Fruit fly (Drosophila melanogaster): Measurements from ENCODE around the gene CG9917.
A peak's percentile ranks its signal among the peaks of the same experiment; 100 is the strongest.

The CG9917 gene

dm6 chrX:16333434-16334141 lies 10.6 kb upstream of the CG9917 start, which contains the start of the genes CG9921 and Dsp1 (continued):
- no peak for TF ChIP-seq HLH4C (GFP tag; IDR thresholded peaks at IDR 0.05; ENCODE audit: partially characterized antibody)
- TF ChIP-seq Hand (GFP tag; optimal IDR thresholded peaks at IDR 0.05) = peak; percentile 18
- no peak for TF ChIP-seq B-H1 (GFP tag; IDR thresholded peaks at IDR 0.05)
- TF ChIP-seq CG3407 (GFP tag; optimal IDR thresholded peaks at IDR 0.05) = no peak
- peak; percentile 26 for TF ChIP-seq sug (tag; optimal IDR thresholded peaks at IDR 0.05)
- TF ChIP-seq lmd (GFP tag; IDR thresholded peaks at IDR 0.05) = no peak
- TF ChIP-seq wdn (GFP tag; IDR thresholded peaks at IDR 0.05) = peak; percentile 26; the same call in 1 of the 2 replicates
- TF ChIP-seq CG1233 (GFP tag; optimal IDR thresholded peaks at IDR 0.05) = no peak
- TF ChIP-seq Jarid2 (GFP tag; optimal IDR thresholded peaks at IDR 0.05) = no peak
- no peak for TF ChIP-seq Dip3 (GFP tag; optimal IDR thresholded peaks at IDR 0.05)
- no peak for TF ChIP-seq CG10209 (GFP tag; optimal IDR thresholded peaks at IDR 0.05)
- peak; percentile 44 for TF ChIP-seq Atf6 (GFP tag; IDR thresholded peaks at IDR 0.05)
- TF ChIP-seq CG8924 (tag; optimal IDR thresholded peaks at IDR 0.05) = peak; percentile 45
- no peak for TF ChIP-seq row (GFP tag; IDR thresholded peaks at IDR 0.05)
- no peak for TF ChIP-seq eyg (GFP tag; optimal IDR thresholded peaks at IDR 0.05)
- TF ChIP-seq dimm (GFP tag; IDR thresholded peaks at IDR 0.05) = no peak
- TF ChIP-seq CG10321 (GFP tag; IDR thresholded peaks at IDR 0.05) = no peak
- no peak for TF ChIP-seq CG11560 (tag; IDR thresholded peaks at IDR 0.05)
- TF ChIP-seq Sox102F (GFP tag; optimal IDR thresholded peaks at IDR 0.05) = no peak
- TF ChIP-seq CG12219 (GFP tag; optimal IDR thresholded peaks at IDR 0.05) = no peak
- no peak for TF ChIP-seq D19B (GFP tag; optimal IDR thresholded peaks at IDR 0.05)
- no peak for TF ChIP-seq Rx (GFP tag; IDR thresholded peaks at IDR 0.05)
- TF ChIP-seq Atf3 (GFP tag; optimal IDR thresholded peaks at IDR 0.05) = no peak
- no peak for TF ChIP-seq ttk (GFP tag; IDR thresholded peaks at IDR 0.05)
- TF ChIP-seq Drgx (GFP tag; IDR thresholded peaks at IDR 0.05) = peak; percentile 8; the same call in 1 of the 2 replicates
- no peak for TF ChIP-seq Optix (GFP tag; IDR thresholded peaks at IDR 0.05)
- TF ChIP-seq emc (GFP tag; optimal IDR thresholded peaks at IDR 0.05) = no peak
- TF ChIP-seq CG5180 (GFP tag; optimal IDR thresholded peaks at IDR 0.05) = no peak
- no peak for TF ChIP-seq CG11093 (GFP tag; IDR thresholded peaks at IDR 0.05)
- TF ChIP-seq CG13424 (tag; optimal IDR thresholded peaks at IDR 0.05) = no peak
- no peak for TF ChIP-seq pzg (GFP tag; optimal IDR thresholded peaks at IDR 0.05)
- TF ChIP-seq CG17361 (GFP tag; IDR thresholded peaks at IDR 0.05) = no peak
- TF ChIP-seq gro (GFP tag; optimal IDR thresholded peaks at IDR 0.05) = no peak
- peak in 1 of 3 experiments; percentile 44 for TF ChIP-seq lola (GFP tag; optimal IDR thresholded peaks at IDR 0.05)
- TF ChIP-seq Neu2 (GFP tag; optimal IDR thresholded peaks at IDR 0.05; ENCODE audit: borderline replicate concordance) = no peak
- no peak for TF ChIP-seq Eip74EF (GFP tag; optimal IDR thresholded peaks at IDR 0.05)
- no peak for TF ChIP-seq CG17328 (GFP tag; IDR thresholded peaks at IDR 0.05)
- no peak for TF ChIP-seq CG17912 (GFP tag; optimal IDR thresholded peaks at IDR 0.05)
- TF ChIP-seq bab2 (GFP tag; optimal IDR thresholded peaks at IDR 0.05) = no peak
- no peak for TF ChIP-seq CG4854 (GFP tag; optimal IDR thresholded peaks at IDR 0.05)
- peak; percentile 28 for TF ChIP-seq MESR4 (GFP tag; optimal IDR thresholded peaks at IDR 0.05)
- no peak for TF ChIP-seq bigmax (GFP tag; optimal IDR thresholded peaks at IDR 0.05)
- TF ChIP-seq CG8281 (tag; optimal IDR thresholded peaks at IDR 0.05) = no peak
- no peak for TF ChIP-seq dati (GFP tag; IDR thresholded peaks at IDR 0.05)
- TF ChIP-seq CG17186 (GFP tag; optimal IDR thresholded peaks at IDR 0.05) = no peak
- peak; percentile 72 for TF ChIP-seq rib (GFP tag; IDR thresholded peaks at IDR 0.05)
- TF ChIP-seq bcd (GFP tag; optimal IDR thresholded peaks at IDR 0.05) = no peak
- no peak for TF ChIP-seq CG11247 (GFP tag; IDR thresholded peaks at IDR 0.05)
- TF ChIP-seq CG10565 (GFP tag; optimal IDR thresholded peaks at IDR 0.05) = no peak
- no peak for TF ChIP-seq CG6683 (GFP tag; optimal IDR thresholded peaks at IDR 0.05)
